Worm (Caenorhabditis elegans): Measurements from ENCODE around the gene F20H11.1.

Gene F20H11.1

DNA sequence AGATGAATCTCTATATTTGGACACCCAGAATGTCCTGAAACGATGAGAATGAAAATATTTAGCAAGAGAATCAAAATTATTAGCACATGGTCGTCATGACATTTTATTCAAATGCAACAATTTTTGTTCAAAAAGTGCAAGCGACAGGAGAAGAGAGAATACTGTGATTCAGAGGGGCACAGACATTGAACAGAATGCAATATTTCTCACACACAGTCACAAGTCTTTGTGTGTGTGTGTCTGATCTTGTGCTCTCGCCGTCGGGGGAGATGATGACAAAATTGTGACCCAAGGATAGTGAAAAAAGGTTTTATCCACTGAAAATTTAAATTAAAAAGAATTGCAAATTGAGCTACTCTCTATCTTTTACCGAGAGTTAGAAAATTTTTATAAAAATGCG lies 11.2 kb upstream of the F20H11.1 start:
- TF ChIP-seq dve-1 (tag; optimal IDR thresholded peaks at IDR 0.05; ENCODE audit: insufficient read depth): peak; percentile 26
- peak; percentile 37 for TF ChIP-seq nhr-6 (tag; optimal IDR thresholded peaks at IDR 0.05)
- 0 out of 2 replicates have a peak, but pooled peaks have one; percentile 28 for TF ChIP-seq nhr-42 (GFP tag; IDR thresholded peaks at IDR 0.05)
- peak; percentile 82 for TF ChIP-seq hlh-30 (tag; optimal IDR thresholded peaks at IDR 0.05; ENCODE audit: insufficient read depth)
- TF ChIP-seq snpc-1.2 (GFP tag; IDR thresholded peaks at IDR 0.05): no peak
- TF ChIP-seq unc-39 (tag; optimal IDR thresholded peaks at IDR 0.05): no peak
- TF ChIP-seq ceh-82 (tag; optimal IDR thresholded peaks at IDR 0.05): no peak
- no peak for TF ChIP-seq nhr-10 (tag; optimal IDR thresholded peaks at IDR 0.05)
- no peak for TF ChIP-seq ZK337.2 (GFP tag; IDR thresholded peaks at IDR 0.05)
- TF ChIP-seq T26A8.4 (GFP tag; IDR thresholded peaks at IDR 0.05): no peak
- no peak for TF ChIP-seq lin-29 (GFP tag; IDR thresholded peaks at IDR 0.05)
- no peak for TF ChIP-seq nhr-28 (tag; optimal IDR thresholded peaks at IDR 0.05)

DNA sequence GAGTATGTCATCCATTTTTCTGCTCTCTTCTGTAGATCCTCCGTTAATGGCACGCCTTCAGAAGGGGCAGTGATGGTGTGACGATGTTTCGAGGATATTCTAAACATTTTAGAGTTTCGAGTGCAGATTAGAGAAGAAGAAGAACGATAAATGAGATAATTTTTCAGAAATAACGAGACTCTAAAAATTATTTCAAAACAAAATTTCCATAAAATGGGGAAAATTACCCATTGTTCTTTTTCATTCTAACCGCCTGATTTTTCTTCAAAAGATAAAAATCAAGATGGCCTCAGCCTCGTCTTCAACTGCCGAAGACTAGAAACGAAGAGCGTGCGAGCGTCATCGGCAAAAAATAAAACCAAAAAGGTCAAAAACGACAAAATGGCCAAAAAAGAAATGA lies 9.1 kb upstream of the F20H11.1 start, which contains the start of gene let-765:
Gene let-765 (minus strand): TSS at position 101 of the 400 bp plus-strand sequence.
- TF ChIP-seq vab-7 (GFP tag; IDR thresholded peaks at IDR 0.05) (no peak), nhr-25 (tag; optimal IDR thresholded peaks at IDR 0.05; ENCODE audit: borderline replicate concordance, insufficient read depth) (no peak), pha-4 (GFP tag; IDR thresholded peaks at IDR 0.05) (no peak), pha-4 (tag; optimal IDR thresholded peaks at IDR 0.05) (no peak), nhr-77 (tag; optimal IDR thresholded peaks at IDR 0.05) (no peak), lin-1 (GFP tag; IDR thresholded peaks at IDR 0.05) (no peak), ceh-82 (tag; optimal IDR thresholded peaks at IDR 0.05) (no peak), madf-9 (GFP tag; conservative IDR thresholded peaks at IDR 0.05) (no peak), ceh-20 (GFP tag; IDR thresholded peaks at IDR 0.05) (no peak), set-16 (GFP tag; IDR thresholded peaks at IDR 0.05) (no peak), nhr-41 (GFP tag; IDR thresholded peaks at IDR 0.05) (no peak), lin-15B (tag; optimal IDR thresholded peaks at IDR 0.05) (no peak), mep-1 (tag; optimal IDR thresholded peaks at IDR 0.05) (no peak), daf-12 (tag; optimal IDR thresholded peaks at IDR 0.05) (no peak), spr-3 (GFP tag; optimal IDR thresholded peaks at IDR 0.05) (no peak), hlh-30 (tag; optimal IDR thresholded peaks at IDR 0.05; ENCODE audit: insufficient read depth) (no peak)

DNA sequence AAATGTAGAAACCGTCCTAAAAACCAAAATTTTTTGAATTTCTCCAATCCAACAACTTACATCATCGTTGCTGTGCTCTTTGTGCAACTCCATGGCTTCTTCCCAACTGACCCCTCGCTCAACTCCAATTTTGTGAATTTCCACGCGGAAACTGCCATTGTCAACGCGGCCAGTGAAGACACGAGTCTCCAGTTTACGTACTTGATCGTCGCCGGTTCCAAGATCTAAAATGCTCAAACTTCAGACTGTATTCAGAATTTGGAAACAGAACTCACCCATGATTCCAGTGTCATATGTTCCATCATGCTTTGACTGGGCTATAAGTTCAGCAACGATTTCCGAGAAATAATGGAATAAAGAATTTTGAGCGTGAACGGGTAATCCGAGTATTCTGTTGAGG lies 2.1 kb upstream of the F20H11.1 start:
- no peak for TF ChIP-seq dmd-9 (GFP tag; IDR thresholded peaks at IDR 0.05)
- TF ChIP-seq ceh-44 (GFP tag; IDR thresholded peaks at IDR 0.05): no peak
- TF ChIP-seq lin-1 (GFP tag; IDR thresholded peaks at IDR 0.05): no peak
- no peak for TF ChIP-seq dmd-6 (GFP tag; IDR thresholded peaks at IDR 0.05)
- TF ChIP-seq unc-62 (GFP tag; optimal IDR thresholded peaks at IDR 0.05 in 1 of 2): peak in 1 of 2 experiments; percentile 71
- TF ChIP-seq unc-62 (tag; optimal IDR thresholded peaks at IDR 0.05): no peak
- TF ChIP-seq ceh-28 (tag; optimal IDR thresholded peaks at IDR 0.05): no peak
- no peak for TF ChIP-seq nhr-42 (GFP tag; IDR thresholded peaks at IDR 0.05)
- peak; percentile 69 for TF ChIP-seq aha-1 (tag)
- TF ChIP-seq tra-1 (GFP tag; IDR thresholded peaks at IDR 0.05): no peak
- TF ChIP-seq mxl-3 (GFP tag; optimal IDR thresholded peaks at IDR 0.05): no peak

DNA sequence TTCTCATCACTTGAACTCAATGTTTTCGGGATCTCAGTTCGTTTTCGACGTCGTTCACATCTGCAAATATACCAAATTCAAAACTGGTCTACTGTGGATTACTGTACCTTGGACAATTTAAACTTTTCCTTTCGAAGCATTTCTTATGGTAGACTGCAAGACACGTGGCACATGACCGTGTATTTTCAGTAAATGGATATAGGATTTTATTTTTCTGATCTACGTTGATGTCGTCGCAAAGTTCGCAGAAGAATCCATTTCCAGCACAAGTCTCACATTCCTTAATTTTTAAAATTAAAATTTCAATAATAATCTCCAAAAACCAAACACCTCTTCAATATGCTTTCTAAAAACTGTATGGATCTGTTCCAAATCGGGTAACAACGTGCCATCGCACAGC lies 2.5 kb downstream of the F20H11.1 start:
- TF ChIP-seq tra-1 (GFP tag; IDR thresholded peaks at IDR 0.05): no peak
- no peak for TF ChIP-seq lin-1 (GFP tag; IDR thresholded peaks at IDR 0.05)
- peak in 1 of 2 experiments; percentile 92 for TF ChIP-seq unc-62 (GFP tag; optimal IDR thresholded peaks at IDR 0.05 in 1 of 2)
- TF ChIP-seq unc-62 (tag; optimal IDR thresholded peaks at IDR 0.05): no peak

DNA sequence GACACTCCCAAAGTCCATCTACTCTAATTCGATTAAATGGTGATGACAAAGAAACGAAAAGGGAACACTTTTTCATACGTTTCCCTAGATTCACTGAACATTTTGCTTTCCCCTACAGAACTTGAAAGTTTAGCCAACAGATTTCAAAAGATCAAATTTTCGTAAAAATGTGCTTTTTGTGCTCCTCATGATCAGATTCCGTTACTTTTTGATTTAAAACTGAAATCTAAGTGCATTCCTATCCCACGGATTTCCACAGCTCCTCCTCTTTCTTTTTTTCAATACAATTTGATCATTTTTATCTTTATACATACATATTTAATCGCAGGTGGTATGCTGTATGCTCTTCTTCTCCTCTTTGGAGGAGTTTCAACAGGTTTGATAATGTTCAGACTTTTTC lies 4.4 kb downstream of the F20H11.1 start, which contains the start of gene ddo-3:
Gene ddo-3 (plus strand): TSS at position 301 of the 400 bp plus-strand sequence.
- TF ChIP-seq mdl-1 (tag; optimal IDR thresholded peaks at IDR 0.05) (no peak), F10B5.3 (tag; optimal IDR thresholded peaks at IDR 0.05) (no peak), nhr-10 (tag; optimal IDR thresholded peaks at IDR 0.05) (no peak), D1046.2 (GFP tag; IDR thresholded peaks at IDR 0.05) (no peak), aha-1 (tag) (no peak), lsy-2 (tag; optimal IDR thresholded peaks at IDR 0.05) (no peak), mxl-2 (GFP tag; conservative IDR thresholded peaks at IDR 0.05) (no peak), F49E8.2 (tag; optimal IDR thresholded peaks at IDR 0.05; ENCODE audit: borderline replicate concordance) (no peak), nhr-48 (tag; optimal IDR thresholded peaks at IDR 0.05) (no peak)
